Worm (Caenorhabditis elegans): ENCODE measurements around the gene arp-6.

arp-6 gene

ce11 chrII:8037863-8038262 lies 717 bp upstream of the arp-6 start, which contains the start of gene C08B11.9:
Gene C08B11.9, minus strand, starts transcription at chrII:8038169.
- TF ChIP-seq nhr-2 (tag; optimal IDR thresholded peaks at IDR 0.05) (no peak), ceh-43 (GFP tag; optimal IDR thresholded peaks at IDR 0.05) (no peak)

- no peak for TF ChIP-seq nhr-237 (tag; optimal IDR thresholded peaks at IDR 0.05)
Observed at ce11 chrII:8035667-8036066, 1.5 kb downstream of the arp-6 start, which contains the start of gene sap-49. Gene sap-49, minus strand, starts transcription at chrII:8035767.

ce11 chrII:8034617-8035016 lies 2.5 kb downstream of the arp-6 start:
- TF ChIP-seq mls-2 (tag; optimal IDR thresholded peaks at IDR 0.05) (no peak), nhr-12 (tag; optimal IDR thresholded peaks at IDR 0.05) (no peak), ham-2 (GFP tag; optimal IDR thresholded peaks at IDR 0.05) (no peak), unc-62 (GFP tag; optimal IDR thresholded peaks at IDR 0.05) (no peak), mab-5 (tag; optimal IDR thresholded peaks at IDR 0.05) (no peak), blmp-1 (tag; optimal IDR thresholded peaks at IDR 0.05) (no peak), bed-3 (GFP tag; optimal IDR thresholded peaks at IDR 0.05) (no peak), snpc-4 (tag; optimal IDR thresholded peaks at IDR 0.05) (no peak), hlh-1 (tag; optimal IDR thresholded peaks at IDR 0.05) (no peak), lsy-2 (tag; optimal IDR thresholded peaks at IDR 0.05) (no peak), sem-2 (GFP tag; optimal IDR thresholded peaks at IDR 0.05) (no peak)

DNA sequence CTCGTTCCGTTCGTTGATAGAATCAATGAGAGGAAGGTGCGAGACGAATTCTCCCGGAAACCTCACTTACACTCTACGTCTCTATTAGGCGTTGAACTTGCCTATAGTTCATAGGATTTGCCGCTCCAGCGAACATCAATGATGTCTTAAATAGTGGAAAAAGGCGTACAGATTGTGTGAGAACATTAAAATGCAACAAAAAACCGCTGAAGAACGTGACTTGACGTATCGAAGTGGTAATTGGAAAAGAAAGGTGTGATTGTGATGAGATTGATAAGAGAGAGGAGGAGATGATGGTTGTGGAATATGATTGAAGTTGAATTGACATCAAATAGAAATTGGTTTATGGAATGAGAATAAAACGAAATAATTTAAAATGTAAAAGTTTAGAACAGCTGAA lies 3.1 kb downstream of the arp-6 start:
- no peak for TF ChIP-seq nhr-237 (tag; optimal IDR thresholded peaks at IDR 0.05)
- peak; percentile 7 for TF ChIP-seq ceh-83 (GFP tag; optimal IDR thresholded peaks at IDR 0.05)

DNA sequence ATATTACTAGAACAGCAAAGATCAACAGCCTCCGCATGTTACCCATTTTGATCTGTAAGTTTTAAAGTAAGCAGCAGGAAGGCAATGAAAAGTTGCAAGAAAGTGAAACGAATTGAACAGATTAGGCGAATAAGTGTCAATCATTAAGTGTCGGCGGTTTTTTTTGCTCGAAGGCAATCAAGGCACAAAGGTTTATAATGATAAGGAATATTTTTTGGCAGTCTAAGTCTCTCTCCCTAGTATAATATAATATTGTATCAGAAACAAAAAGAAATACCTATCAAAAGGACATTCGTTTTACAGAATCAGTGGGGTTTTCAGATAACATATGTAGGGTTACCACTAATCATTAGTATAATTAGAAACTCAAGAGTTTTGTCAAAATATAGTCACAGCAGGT lies 4.5 kb downstream of the arp-6 start, which contains the start of gene nrf-6:
TSS of gene nrf-6 (minus strand) at position 52 of the 400 bp plus-strand sequence.
- TF ChIP-seq mab-5 (tag; optimal IDR thresholded peaks at IDR 0.05), result no peak

ce11 chrII:8028730-8029129 lies 8.4 kb downstream of the arp-6 start:
- no peak for TF ChIP-seq mab-5 (tag; optimal IDR thresholded peaks at IDR 0.05)

DNA sequence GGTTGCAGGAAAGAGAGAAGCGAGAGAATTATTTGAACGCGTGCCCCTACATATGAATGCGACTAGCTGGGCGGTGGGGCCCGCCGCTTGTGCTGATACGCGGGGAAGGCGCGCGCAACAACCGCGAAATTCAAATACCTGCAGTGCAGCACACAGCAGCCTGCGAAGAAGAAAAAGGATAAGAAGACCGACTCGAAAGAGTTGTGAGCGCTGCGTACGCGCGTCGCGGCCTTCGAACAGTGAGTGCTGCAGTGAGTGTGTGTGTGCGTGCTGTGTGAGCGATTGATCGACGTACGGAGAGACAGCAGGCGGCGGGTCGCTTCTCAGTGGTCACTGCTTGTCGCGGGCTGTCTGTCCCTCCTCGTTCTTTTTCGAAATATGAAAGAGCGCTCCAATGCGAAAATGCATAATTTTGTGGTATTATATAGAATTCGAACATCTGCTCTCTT lies 8.9 kb downstream of the arp-6 start:
- TF ChIP-seq unc-39 (tag; optimal IDR thresholded peaks at IDR 0.05), result no peak
- TF ChIP-seq nhr-12 (tag; optimal IDR thresholded peaks at IDR 0.05), result no peak
- TF ChIP-seq M03D4.4 (tag; optimal IDR thresholded peaks at IDR 0.05), result peak; percentile 70
- TF ChIP-seq sem-2 (GFP tag; optimal IDR thresholded peaks at IDR 0.05), result no peak
- TF ChIP-seq nhr-237 (tag; optimal IDR thresholded peaks at IDR 0.05), result no peak
- TF ChIP-seq snpc-4 (tag; optimal IDR thresholded peaks at IDR 0.05), result no peak
- no peak for TF ChIP-seq ceh-43 (GFP tag; optimal IDR thresholded peaks at IDR 0.05)
- peak; percentile 79 for TF ChIP-seq unc-62 (GFP tag; optimal IDR thresholded peaks at IDR 0.05)
- TF ChIP-seq ztf-11 (tag; optimal IDR thresholded peaks at IDR 0.05), result peak; percentile 28
- TF ChIP-seq ceh-83 (GFP tag; optimal IDR thresholded peaks at IDR 0.05), result no peak
- peak; percentile 61 for TF ChIP-seq cnd-1 (tag; optimal IDR thresholded peaks at IDR 0.05)
- no peak for TF ChIP-seq bed-3 (GFP tag; optimal IDR thresholded peaks at IDR 0.05)
- no peak for TF ChIP-seq elt-3 (tag; optimal IDR thresholded peaks at IDR 0.05)
- TF ChIP-seq lin-32 (GFP tag; optimal IDR thresholded peaks at IDR 0.05), result peak; percentile 60
- TF ChIP-seq mab-5 (tag; optimal IDR thresholded peaks at IDR 0.05), result no peak
- TF ChIP-seq ceh-39 (tag; optimal IDR thresholded peaks at IDR 0.05), result no peak
- TF ChIP-seq drap-1 (GFP tag; optimal IDR thresholded peaks at IDR 0.05), result peak; percentile 82
- peak; percentile 91 for TF ChIP-seq ham-2 (GFP tag; optimal IDR thresholded peaks at IDR 0.05)
- TF ChIP-seq mep-1 (tag; optimal IDR thresholded peaks at IDR 0.05), result peak; percentile 25
- peak; percentile 31 for TF ChIP-seq ces-1 (GFP tag; optimal IDR thresholded peaks at IDR 0.05)
- peak; percentile 75 for TF ChIP-seq hlh-1 (tag; optimal IDR thresholded peaks at IDR 0.05)
- TF ChIP-seq mls-2 (tag; optimal IDR thresholded peaks at IDR 0.05), result peak; percentile 75
- TF ChIP-seq lin-13 (tag; optimal IDR thresholded peaks at IDR 0.05), result peak; percentile 84
- peak; percentile 30 for TF ChIP-seq flh-1 (GFP tag; optimal IDR thresholded peaks at IDR 0.05)
- peak; percentile 57 for TF ChIP-seq tbx-8 (GFP tag; optimal IDR thresholded peaks at IDR 0.05)
- TF ChIP-seq nhr-2 (tag; optimal IDR thresholded peaks at IDR 0.05), result no peak
- peak; percentile 33 for TF ChIP-seq elt-1 (tag; optimal IDR thresholded peaks at IDR 0.05; ENCODE audit: borderline replicate concordance, insufficient read depth)
- TF ChIP-seq unc-120 (tag; optimal IDR thresholded peaks at IDR 0.05; ENCODE audit: poor library complexity, severe bottlenecking), result peak; percentile 80
- no peak for TF ChIP-seq nhr-28 (tag; optimal IDR thresholded peaks at IDR 0.05)
- TF ChIP-seq zip-8 (tag; optimal IDR thresholded peaks at IDR 0.05), result no peak
- TF ChIP-seq blmp-1 (tag; optimal IDR thresholded peaks at IDR 0.05), result no peak
- peak; percentile 50 for TF ChIP-seq lsy-2 (tag; optimal IDR thresholded peaks at IDR 0.05)
- peak; percentile 85 for TF ChIP-seq pha-4 (tag; optimal IDR thresholded peaks at IDR 0.05)
- no peak for TF ChIP-seq nhr-76 (tag; optimal IDR thresholded peaks at IDR 0.05)
- TF ChIP-seq sptf-1 (tag; optimal IDR thresholded peaks at IDR 0.05), result peak; percentile 74
